Fruit fly (Drosophila melanogaster) whole organism, embryonic: ENCODE data around the gene alphaCOP.

Experiments
- Adf1 ChIP-seq: fragments of 200-800 bp; sonication (Bioruptor generic); IDR thresholded peaks from 2 replicates; pipeline ENCODE4 v1.3.6; 2022; ENCODE audit warnings: missing biosample characterization, missing genetic modification characterization
- Atf6 ChIP-seq: fragments of 200-800 bp; sonication (Bioruptor generic); IDR thresholded peaks from 2 replicates; pipeline ENCODE4 v1.3.6; 2022; ENCODE audit warnings: missing biosample characterization, missing genetic modification characterization
- CG11085 ChIP-seq: fragments of 200-800 bp; sonication (Bioruptor generic); IDR thresholded peaks from 2 replicates; pipeline ENCODE4 v1.3.6; 2022; ENCODE audit warnings: missing biosample characterization, missing genetic modification characterization
- CG11560 ChIP-seq: fragments of 200-800 bp; sonication (Bioruptor generic); IDR thresholded peaks from 3 replicates; pipeline ENCODE4 v1.3.6; 2022; ENCODE audit warnings: missing biosample characterization, missing genetic modification characterization
- CG11696 ChIP-seq: fragments of 200-800 bp; sonication (Bioruptor generic); IDR thresholded peaks from 2 replicates; pipeline ENCODE4 v1.3.6; 2022; ENCODE audit warnings: missing biosample characterization, missing genetic modification characterization
- CG12236 ChIP-seq: fragments of 200-800 bp; sonication (Bioruptor generic); optimal IDR thresholded peaks from 2 replicates; lab custom pipeline; 2016; ENCODE audit warnings: missing biosample characterization, missing genetic modification characterization
- CG1233 ChIP-seq: fragments of 200-800 bp; sonication (Bioruptor generic); optimal IDR thresholded peaks from 4 replicates; lab custom pipeline; 2018; ENCODE audit warnings: missing biosample characterization, mild to moderate bottlenecking, missing genetic modification characterization
- CG17359 ChIP-seq: fragments of 200-800 bp; sonication (Bioruptor generic); optimal IDR thresholded peaks from 3 replicates; lab custom pipeline; 2018; ENCODE audit warnings: missing biosample characterization, mild to moderate bottlenecking, missing genetic modification characterization, moderate library complexity
- CG2712 ChIP-seq: fragments of 200-800 bp; optimal IDR thresholded peaks from 3 replicates; lab custom pipeline; 2019; ENCODE audit warnings: missing biosample characterization, mild to moderate bottlenecking, missing genetic modification characterization, moderate library complexity
- CG4617 ChIP-seq: fragments of 200-800 bp; sonication (Bioruptor generic); optimal IDR thresholded peaks from 3 replicates; lab custom pipeline; 2016; ENCODE audit warnings: missing biosample characterization, missing genetic modification characterization, borderline replicate concordance
- CG4730 ChIP-seq: fragments of 200-800 bp; sonication (Bioruptor generic); IDR thresholded peaks from 2 replicates; pipeline ENCODE4 v1.3.6; 2022; ENCODE audit warnings: missing biosample characterization, missing genetic modification characterization
- CG6175 ChIP-seq: fragments of 200-800 bp; sonication (Bioruptor generic); IDR thresholded peaks from 3 replicates; pipeline ENCODE4 v1.3.6; 2022; ENCODE audit warnings: missing biosample characterization, missing genetic modification characterization
- CG6689 ChIP-seq: fragments of 200-800 bp; sonication (Bioruptor generic); IDR thresholded peaks from 2 replicates; pipeline ENCODE4 v1.3.6; 2022; ENCODE audit warnings: missing biosample characterization, missing genetic modification characterization
- CG7963 ChIP-seq: fragments of 200-800 bp; sonication (Bioruptor generic); IDR thresholded peaks from 3 replicates; pipeline ENCODE4 v1.3.6; 2022; ENCODE audit warnings: missing biosample characterization, missing genetic modification characterization; ENCODE audit not compliant: partially characterized antibody
- CG8944 ChIP-seq: fragments of 200-800 bp; sonication (Bioruptor generic); optimal IDR thresholded peaks from 3 replicates; lab custom pipeline; 2016; ENCODE audit warnings: missing biosample characterization, missing genetic modification characterization
- CG9797 ChIP-seq: fragments of 200-800 bp; sonication (Bioruptor generic); optimal IDR thresholded peaks from 3 replicates; lab custom pipeline; 2018; ENCODE audit warnings: missing biosample characterization, mild to moderate bottlenecking, missing genetic modification characterization
- CkIIα-i1 ChIP-seq: fragments of 200-800 bp; sonication (Bioruptor generic); IDR thresholded peaks from 2 replicates; pipeline ENCODE4 v1.3.6; 2022; ENCODE audit warnings: missing biosample characterization, missing genetic modification characterization
- Dip2 ChIP-seq: fragments of 200-800 bp; sonication (Bioruptor generic); IDR thresholded peaks from 2 replicates; pipeline ENCODE4 v1.3.6; 2022; ENCODE audit warnings: missing biosample characterization, missing genetic modification characterization
- HLH4C ChIP-seq: fragments of 200-800 bp; sonication (Bioruptor generic); IDR thresholded peaks from 3 replicates; pipeline ENCODE4 v1.3.6; 2022; ENCODE audit warnings: missing biosample characterization, missing genetic modification characterization; ENCODE audit not compliant: partially characterized antibody
- HLHmδ ChIP-seq: fragments of 200-800 bp; sonication (Bioruptor generic); optimal IDR thresholded peaks from 2 replicates; lab custom pipeline; 2018; ENCODE audit warnings: missing biosample characterization, mild to moderate bottlenecking, missing genetic modification characterization, moderate library complexity
- HmgD ChIP-seq: fragments of 200-800 bp; sonication (Bioruptor generic); optimal IDR thresholded peaks from 3 replicates; lab custom pipeline; 2016; ENCODE audit warnings: missing biosample characterization, missing genetic modification characterization
- Hmr ChIP-seq: fragments of 200-800 bp; sonication (Bioruptor generic); optimal IDR thresholded peaks from 3 replicates; lab custom pipeline; 2017; ENCODE audit warnings: mild to moderate bottlenecking, missing biosample characterization, missing genetic modification reagents, missing genetic modification characterization
- Hmx ChIP-seq: fragments of 200-800 bp; sonication (Bioruptor generic); optimal IDR thresholded peaks from 2 replicates; lab custom pipeline; 2016; ENCODE audit warnings: missing biosample characterization, missing genetic modification characterization
- Hr78 ChIP-seq, 2 experiments: fragments of 200-800 bp in 1 of 2; fragments of >200 bp in 1 of 2; sonication (Bioruptor generic) in 1 of 2; optimal IDR thresholded peaks; 2 replicates each; lab custom pipeline; 2017 to 2019; ENCODE audit warnings: missing biosample characterization in 2 of 2, missing genetic modification characterization in 2 of 2, mild to moderate bottlenecking in 1 of 2, moderate library complexity in 1 of 2
- Pdp1 ChIP-seq, 2 experiments: fragments of 200-800 bp; sonication (Bioruptor generic); optimal IDR thresholded peaks; 3 replicates each; lab custom pipeline; 2016; ENCODE audit warnings: missing biosample characterization in 2 of 2, missing genetic modification characterization in 2 of 2, mild to moderate bottlenecking in 1 of 2, moderate library complexity in 1 of 2
- Spps ChIP-seq: fragments of 200-800 bp; sonication (Bioruptor generic); optimal IDR thresholded peaks from 2 replicates; lab custom pipeline; 2018; ENCODE audit warnings: missing biosample characterization, mild to moderate bottlenecking, missing genetic modification characterization
- Sry-δ ChIP-seq: fragments of 200-800 bp; sonication (Bioruptor generic); optimal IDR thresholded peaks from 2 replicates; lab custom pipeline; 2016; ENCODE audit warnings: missing biosample characterization, missing genetic modification characterization
- Stat92E ChIP-seq, 3 experiments: fragments of >200 bp in 2 of 3; fragments of 200-800 bp in 1 of 3; sonication (Bioruptor generic) in 1 of 3; optimal IDR thresholded peaks; 2 replicates each; lab custom pipeline; 2017 to 2019; ENCODE audit warnings: missing biosample characterization in 3 of 3, missing genetic modification characterization in 3 of 3, mild to moderate bottlenecking in 1 of 3, moderate library complexity in 1 of 3
- Tbp ChIP-seq: fragments of >200 bp; optimal IDR thresholded peaks from 2 replicates; lab custom pipeline; 2018; ENCODE audit warnings: missing biosample characterization, missing genetic modification characterization
- br ChIP-seq: fragments of >200 bp; optimal IDR thresholded peaks from 2 replicates; lab custom pipeline; 2017
- crp ChIP-seq, 2 experiments: fragments of 200-800 bp; sonication (Bioruptor generic); optimal IDR thresholded peaks; 2 replicates in 1 of 2; 3 replicates in 1 of 2; lab custom pipeline; 2017; ENCODE audit warnings: missing biosample characterization in 2 of 2, missing genetic modification characterization in 2 of 2, mild to moderate bottlenecking in 1 of 2, moderate library complexity in 1 of 2
- esg ChIP-seq: fragments of 200-800 bp; sonication (Bioruptor generic); conservative IDR thresholded peaks from 2 replicates; pipeline ENCODE4 v1.3.6; 2022; ENCODE audit warnings: missing biosample characterization, missing genetic modification characterization
- fd96Cb ChIP-seq: fragments of 200-800 bp; sonication (Bioruptor generic); optimal IDR thresholded peaks from 2 replicates; lab custom pipeline; 2018; ENCODE audit warnings: missing biosample characterization, mild to moderate bottlenecking, missing genetic modification characterization, moderate library complexity
- grn ChIP-seq: fragments of 200-800 bp; sonication (Bioruptor generic); optimal IDR thresholded peaks from 3 replicates; lab custom pipeline; 2017; ENCODE audit warnings: missing biosample characterization, missing genetic modification characterization
- gt ChIP-seq: fragments of 200-800 bp; sonication (Bioruptor generic); IDR thresholded peaks from 2 replicates; pipeline ENCODE4 v1.3.6; 2022; ENCODE audit warnings: missing biosample characterization, missing genetic modification characterization
- jing ChIP-seq: fragments of 200-800 bp; sonication (Bioruptor generic); optimal IDR thresholded peaks from 2 replicates; lab custom pipeline; 2018; ENCODE audit warnings: missing biosample characterization, mild to moderate bottlenecking, missing genetic modification characterization
- kni ChIP-seq: fragments of 200-800 bp; sonication (Bioruptor generic); optimal IDR thresholded peaks from 3 replicates; lab custom pipeline; 2017; ENCODE audit warnings: mild to moderate bottlenecking, missing biosample characterization, missing genetic modification reagents, missing genetic modification characterization
- lbe ChIP-seq: fragments of 200-800 bp; sonication (Bioruptor generic); optimal IDR thresholded peaks from 2 replicates; lab custom pipeline; 2016; ENCODE audit warnings: missing biosample characterization, mild to moderate bottlenecking, missing genetic modification characterization
- luna ChIP-seq: fragments of 200-800 bp; sonication (Bioruptor generic); optimal IDR thresholded peaks from 2 replicates; lab custom pipeline; 2016; ENCODE audit warnings: missing biosample characterization, missing genetic modification characterization
- otp ChIP-seq: fragments of 200-800 bp; sonication (Bioruptor generic); IDR thresholded peaks from 3 replicates; pipeline ENCODE4, ENCODE4 v1.3.6; 2022; ENCODE audit warnings: missing biosample characterization, missing genetic modification characterization
- phol ChIP-seq: fragments of 200-800 bp; sonication (Bioruptor generic); optimal IDR thresholded peaks from 3 replicates; lab custom pipeline; 2018; ENCODE audit warnings: missing biosample characterization, mild to moderate bottlenecking, missing genetic modification characterization, moderate library complexity
- pnt ChIP-seq: fragments of 200-800 bp; sonication (Bioruptor generic); optimal IDR thresholded peaks from 3 replicates; lab custom pipeline; 2016; ENCODE audit warnings: missing biosample characterization, missing genetic modification characterization
- ro ChIP-seq: fragments of 200-800 bp; sonication (Bioruptor generic); IDR thresholded peaks from 2 replicates; pipeline ENCODE4 v1.3.6; 2022; ENCODE audit warnings: missing biosample characterization, missing genetic modification characterization
- sens ChIP-seq: fragments of 200-800 bp; sonication (Bioruptor generic); peaks from one replicate; lab custom pipeline; 2016; ENCODE audit warnings: missing biosample characterization, missing genetic modification characterization
- sim ChIP-seq: fragments of 200-800 bp; sonication (Bioruptor generic); IDR thresholded peaks from 2 replicates; pipeline ENCODE4 v1.3.6; 2022; ENCODE audit warnings: missing biosample characterization, missing genetic modification characterization
- sima ChIP-seq: fragments of 200-800 bp; sonication (Bioruptor generic); optimal IDR thresholded peaks from 2 replicates; lab custom pipeline; 2016; ENCODE audit warnings: missing biosample characterization, missing genetic modification characterization
- slou ChIP-seq: fragments of 200-800 bp; sonication (Bioruptor generic); optimal IDR thresholded peaks from 3 replicates; lab custom pipeline; 2016; ENCODE audit warnings: missing biosample characterization, missing genetic modification characterization
- stc ChIP-seq: fragments of 200-800 bp; sonication (Bioruptor generic); IDR thresholded peaks from 2 replicates; pipeline ENCODE4 v1.3.6; 2022; ENCODE audit warnings: missing biosample characterization, missing genetic modification characterization
- sug ChIP-seq: fragments of 200-800 bp; optimal IDR thresholded peaks from 2 replicates; lab custom pipeline; 2019; ENCODE audit warnings: missing biosample characterization, mild to moderate bottlenecking, missing genetic modification characterization, moderate library complexity
- tup ChIP-seq: fragments of 200-800 bp; sonication (Bioruptor generic); optimal IDR thresholded peaks from 2 replicates; lab custom pipeline; 2016; ENCODE audit warnings: missing biosample characterization, mild to moderate bottlenecking, missing genetic modification characterization, moderate library complexity
- zfh2 ChIP-seq: fragments of 200-800 bp; sonication (Bioruptor generic); optimal IDR thresholded peaks from 2 replicates; lab custom pipeline; 2016; ENCODE audit warnings: missing biosample characterization, missing genetic modification characterization

The alphaCOP gene

dm6 chr3L:1628176-1628866 is 16.7 kb downstream of the alphaCOP start, which contains the start of gene CG13928 (continued):
- TF ChIP-seq CG1233 (GFP tag; lab: Kevin White, UChicago), result no peak
- TF ChIP-seq esg (GFP tag; lab: Robert Waterston, UW), result no peak
- no peak for TF ChIP-seq CG7963
- no peak for TF ChIP-seq CG4730
- no peak for TF ChIP-seq phol (tag; lab: Kevin White, UChicago)
- TF ChIP-seq CG11560, result no peak
- no peak for TF ChIP-seq CG12236 (GFP tag; lab: Kevin White, UChicago)
- no peak for TF ChIP-seq ro (GFP tag; lab: Robert Waterston, UW)
- TF ChIP-seq sug (tag; lab: Kevin White, UChicago), result no peak
- no peak for TF ChIP-seq CG17359 (tag; lab: Kevin White, UChicago)
- no peak for TF ChIP-seq grn (GFP tag; lab: Kevin White, UChicago)
- no peak for TF ChIP-seq tup (GFP tag; lab: Kevin White, UChicago)
- TF ChIP-seq HLHmδ (GFP tag; lab: Kevin White, UChicago), result no peak
- no peak for TF ChIP-seq Hmx (GFP tag; lab: Kevin White, UChicago)
- no peak for TF ChIP-seq Pdp1 (GFP tag; optimal IDR thresholded peaks at IDR 0.05; lab: Kevin White, UChicago)
- TF ChIP-seq slou (GFP tag; lab: Kevin White, UChicago), result no peak
- TF ChIP-seq gt, result no peak
- no peak for TF ChIP-seq pnt (GFP tag; lab: Kevin White, UChicago)
- TF ChIP-seq sim (GFP tag; lab: Robert Waterston, UW), result no peak
- TF ChIP-seq CG8944 (GFP tag; lab: Kevin White, UChicago), result no peak
- TF ChIP-seq zfh2 (GFP tag; lab: Kevin White, UChicago), result no peak
- TF ChIP-seq lbe (GFP tag; lab: Kevin White, UChicago), result no peak
- TF ChIP-seq Spps, result no peak
- TF ChIP-seq Adf1 (GFP tag; lab: Robert Waterston, UW), result no peak; the same call in 1 of the 2 replicates
- peak in 1 of 2 experiments; percentile 37 for TF ChIP-seq crp (GFP tag; optimal IDR thresholded peaks at IDR 0.05; lab: Kevin White, UChicago)
- TF ChIP-seq otp (GFP tag; lab: Robert Waterston, UW), result no peak
- no peak for TF ChIP-seq Tbp
- no peak for TF ChIP-seq Sry-δ (GFP tag; lab: Kevin White, UChicago)
- no peak for TF ChIP-seq stc (GFP tag; lab: Robert Waterston, UW)
- TF ChIP-seq Stat92E (GFP tag; optimal IDR thresholded peaks at IDR 0.05; lab: Kevin White, UChicago), result no peak
- TF ChIP-seq Hmr, result no peak
- no peak for TF ChIP-seq luna (GFP tag; lab: Kevin White, UChicago)
- no peak for TF ChIP-seq CG2712
- TF ChIP-seq jing, result no peak
- TF ChIP-seq CG11085 (GFP tag; lab: Robert Waterston, UW), result no peak
- no peak for TF ChIP-seq CG6689 (GFP tag; lab: Robert Waterston, UW)
- no peak for TF ChIP-seq CkIIα-i1 (GFP tag; lab: Robert Waterston, UW)
- no peak for TF ChIP-seq CG6175 (GFP tag; lab: Robert Waterston, UW)
- TF ChIP-seq fd96Cb, result no peak
- no peak for TF ChIP-seq CG11696 (GFP tag; lab: Robert Waterston, UW)
- TF ChIP-seq CG9797, result no peak
- peak; percentile 58 for TF ChIP-seq sens (GFP tag; lab: Kevin White, UChicago)
- no peak for TF ChIP-seq sima (GFP tag; lab: Kevin White, UChicago)
- TF ChIP-seq Atf6 (GFP tag; lab: Robert Waterston, UW), result 0 out of 2 replicates have a peak, but pooled peaks have one; percentile 5
- no peak for TF ChIP-seq br (lab: Kevin White, UChicago)
- TF ChIP-seq CG4617 (GFP tag; lab: Kevin White, UChicago), result no peak
- no peak for TF ChIP-seq HmgD
- no peak for TF ChIP-seq kni (GFP tag; lab: Kevin White, UChicago)
- no peak for TF ChIP-seq Dip2
- TF ChIP-seq HLH4C (GFP tag; lab: Robert Waterston, UW), result no peak
- TF ChIP-seq Hr78 (GFP tag; optimal IDR thresholded peaks at IDR 0.05; lab: Kevin White, UChicago), result no peak
